Worm (Caenorhabditis elegans): ENCODE data around the gene sumv-1.

DNA sequence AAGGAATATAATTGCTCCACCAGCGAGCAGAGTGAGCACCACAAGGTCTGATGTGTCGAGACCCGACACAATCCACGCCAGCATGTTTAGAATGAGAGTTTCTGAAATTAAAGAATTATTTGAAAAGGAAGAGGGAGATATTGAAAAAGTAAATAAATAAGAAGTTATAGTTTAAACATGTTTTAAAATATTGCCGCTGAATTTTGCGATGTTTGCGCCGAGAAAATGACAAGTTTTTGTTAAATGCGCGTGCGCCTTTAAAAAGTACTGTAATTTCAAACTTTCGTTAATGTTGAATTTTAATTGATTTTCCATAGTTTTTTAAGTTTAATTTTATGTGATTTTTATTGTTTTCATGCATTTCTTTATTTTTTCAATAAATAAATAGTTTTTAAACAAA is 54.4 kb downstream of the sumv-1 start, which contains the start of gene emb-8:
- TF ChIP-seq him-1 (tag; optimal IDR thresholded peaks at IDR 0.05) (no peak), W03F9.2 (tag; optimal IDR thresholded peaks at IDR 0.05) (no peak)
